Worm (Caenorhabditis elegans) whole organism, L3 larva: ENCODE data around the gene dph-1.

Experiments
- aly-2 ChIP-seq: fragments of 150-350 bp; optimal IDR thresholded peaks from 2 replicates; lab custom pipeline; 2014; ENCODE audit warnings: missing biosample characterization, missing genetic modification characterization
- ceh-16 ChIP-seq: sonication (generic microtip); optimal IDR thresholded peaks from 2 replicates; lab custom pipeline; 2017; ENCODE audit warnings: missing biosample characterization, missing genetic modification characterization
- ceh-28 ChIP-seq: fragments of 150-350 bp; optimal IDR thresholded peaks from 2 replicates; lab custom pipeline; 2014; ENCODE audit warnings: missing biosample characterization, missing genetic modification reagents, missing genetic modification characterization
- ceh-82 ChIP-seq: fragments of 150-350 bp; optimal IDR thresholded peaks from 2 replicates; lab custom pipeline; 2014; ENCODE audit warnings: missing biosample characterization, missing genetic modification characterization
- daf-12 ChIP-seq: fragments of 150-350 bp; optimal IDR thresholded peaks from 2 replicates; lab custom pipeline; 2014; ENCODE audit warnings: missing biosample characterization, missing genetic modification reagents, missing genetic modification characterization
- egl-27 ChIP-seq: sonication (generic microtip); optimal IDR thresholded peaks from 4 replicates; lab custom pipeline; 2017; ENCODE audit warnings: missing biosample characterization, missing genetic modification reagents, missing genetic modification characterization
- egl-5 ChIP-seq: fragments of 150-350 bp; optimal IDR thresholded peaks from 2 replicates; lab custom pipeline; 2017; ENCODE audit warnings: missing biosample characterization, missing genetic modification reagents, missing genetic modification characterization, inconsistent platforms
- elt-3 ChIP-seq, 3 experiments: fragments of 150-350 bp in 1 of 3; sonication (generic microtip) in 2 of 3; optimal IDR thresholded peaks; 2 replicates in 2 of 3; 4 replicates in 1 of 3; lab custom pipeline; 2014 to 2017; ENCODE audit warnings: missing biosample characterization in 3 of 3, missing genetic modification characterization in 3 of 3
- eor-1 ChIP-seq, 2 experiments: fragments of 150-350 bp; optimal IDR thresholded peaks; 2 replicates each; lab custom pipeline; 2014 to 2018; ENCODE audit warnings: missing biosample characterization in 2 of 2, missing genetic modification characterization in 2 of 2
- fkh-10 ChIP-seq: sonication (generic microtip); optimal IDR thresholded peaks from 2 replicates; lab custom pipeline; 2017; ENCODE audit warnings: missing biosample characterization, missing genetic modification reagents, missing genetic modification characterization
- fkh-2 ChIP-seq: fragments of 150-350 bp; optimal IDR thresholded peaks from 2 replicates; lab custom pipeline; 2014; ENCODE audit warnings: missing biosample characterization, missing genetic modification reagents, missing genetic modification characterization
- hmg-11 ChIP-seq: sonication (generic microtip); optimal IDR thresholded peaks from 2 replicates; lab custom pipeline; 2016; ENCODE audit warnings: missing genetic modification characterization, missing compliant biosample characterization
- jun-1 ChIP-seq: fragments of 150-350 bp; optimal IDR thresholded peaks from 2 replicates; lab custom pipeline; 2014; ENCODE audit warnings: missing biosample characterization, missing genetic modification reagents, missing genetic modification characterization
- lin-39 ChIP-seq: fragments of 150-350 bp; optimal IDR thresholded peaks from 2 replicates; lab custom pipeline; 2018; ENCODE audit warnings: missing biosample characterization, missing genetic modification reagents, missing genetic modification characterization
- lsy-12 ChIP-seq: sonication (generic microtip); optimal IDR thresholded peaks from 2 replicates; lab custom pipeline; 2016; ENCODE audit warnings: mild to moderate bottlenecking, missing genetic modification characterization, missing compliant biosample characterization
- mdl-1 ChIP-seq: fragments of 150-350 bp; optimal IDR thresholded peaks from 2 replicates; lab custom pipeline; 2014; ENCODE audit warnings: missing biosample characterization, missing genetic modification characterization
- mml-1 ChIP-seq: fragments of 150-350 bp; sonication (generic microtip); optimal IDR thresholded peaks from 3 replicates; lab custom pipeline; 2014; ENCODE audit warnings: missing biosample characterization, missing genetic modification characterization
- nfya-1 ChIP-seq: sonication (generic microtip); optimal IDR thresholded peaks from 2 replicates; lab custom pipeline; 2017; ENCODE audit warnings: missing genetic modification characterization, mild to moderate bottlenecking, missing compliant biosample characterization, antibody characterized with exemption, moderate library complexity; ENCODE audit not compliant: insufficient read depth
- nhr-12 ChIP-seq: fragments of 150-350 bp; optimal IDR thresholded peaks from 2 replicates; lab custom pipeline; 2014; ENCODE audit warnings: missing biosample characterization, missing genetic modification characterization
- nhr-23 ChIP-seq: fragments of 150-350 bp; optimal IDR thresholded peaks from 2 replicates; lab custom pipeline; 2014; ENCODE audit warnings: missing biosample characterization, missing genetic modification reagents, missing genetic modification characterization
- nhr-237 ChIP-seq: fragments of 150-350 bp; optimal IDR thresholded peaks from 2 replicates; lab custom pipeline; 2014; ENCODE audit warnings: missing biosample characterization, missing genetic modification characterization
- nhr-28 ChIP-seq: fragments of 150-350 bp; optimal IDR thresholded peaks from 2 replicates; lab custom pipeline; 2014; ENCODE audit warnings: missing biosample characterization, missing genetic modification characterization
- nhr-43 ChIP-seq: sonication (generic microtip); optimal IDR thresholded peaks from 2 replicates; lab custom pipeline; 2016; ENCODE audit warnings: mild to moderate bottlenecking, missing genetic modification characterization, missing compliant biosample characterization; ENCODE audit not compliant: poor library complexity, severe bottlenecking
- nhr-67 ChIP-seq: fragments of 150-350 bp; optimal IDR thresholded peaks from 2 replicates; lab custom pipeline; 2014; ENCODE audit warnings: missing biosample characterization, missing genetic modification characterization
- nhr-77 ChIP-seq: fragments of 150-350 bp; optimal IDR thresholded peaks from 2 replicates; lab custom pipeline; 2014; ENCODE audit warnings: missing biosample characterization, missing genetic modification characterization
- pha-4 ChIP-seq: fragments of 150-350 bp; optimal IDR thresholded peaks from 2 replicates; lab custom pipeline; 2014; ENCODE audit warnings: missing biosample characterization, missing genetic modification reagents, missing genetic modification characterization
- pqm-1 ChIP-seq: fragments of 150-350 bp; optimal IDR thresholded peaks from 2 replicates; lab custom pipeline; 2017; ENCODE audit warnings: missing biosample characterization, missing genetic modification characterization, inconsistent platforms
- tbx-2 ChIP-seq: sonication (generic microtip); optimal IDR thresholded peaks from 2 replicates; lab custom pipeline; 2016; ENCODE audit warnings: mild to moderate bottlenecking, missing genetic modification characterization, missing compliant biosample characterization
- unc-39 ChIP-seq: sonication (generic microtip); optimal IDR thresholded peaks from 4 replicates; lab custom pipeline; 2017; ENCODE audit warnings: missing biosample characterization, missing genetic modification characterization
- zag-1 ChIP-seq: fragments of 150-350 bp; optimal IDR thresholded peaks from 2 replicates; lab custom pipeline; 2014; ENCODE audit warnings: missing biosample characterization, missing genetic modification characterization

dph-1 gene

ce11 chrIII:3677378-3677777 is 29.3 kb upstream of the dph-1 start (continued):
- TF ChIP-seq unc-39 (tag; lab: Kevin White, UChicago) (no peak), mml-1 (tag; lab: Kevin White, UChicago) (no peak), tbx-2 (tag; lab: Kevin White, UChicago) (peak; percentile 11), nhr-67 (tag; lab: Kevin White, UChicago) (no peak), zag-1 (no peak), fkh-10 (GFP tag; lab: Kevin White, UChicago) (peak; percentile 82), nhr-77 (no peak), egl-5 (peak; percentile 80), fkh-2 (tag; lab: Kevin White, UChicago) (peak; percentile 5), egl-27 (tag; lab: Kevin White, UChicago) (no peak), nhr-12 (tag; lab: Kevin White, UChicago) (no peak), nhr-43 (tag; lab: Kevin White, UChicago) (no peak), pqm-1 (tag; lab: Kevin White, UChicago) (no peak), nhr-23 (tag; lab: Kevin White, UChicago) (no peak), ceh-28 (tag; lab: Kevin White, UChicago) (peak; percentile 90), daf-12 (tag; lab: Kevin White, UChicago) (no peak), elt-3 (tag; optimal IDR thresholded peaks at IDR 0.05; lab: Kevin White, UChicago) (no peak)

- TF ChIP-seq lin-39 (tag; lab: Kevin White, UChicago) (peak; percentile 36), nhr-23 (tag; lab: Kevin White, UChicago) (no peak)
Measured at ce11 chrIII:3679083-3679482, 27.6 kb upstream of the dph-1 start.

- TF ChIP-seq nhr-237 (tag; lab: Kevin White, UChicago) (no peak), nhr-23 (tag; lab: Kevin White, UChicago) (peak; percentile 23), hmg-11 (tag; lab: Kevin White, UChicago) (peak; percentile 29), egl-27 (tag; lab: Kevin White, UChicago) (no peak), ceh-28 (tag; lab: Kevin White, UChicago) (no peak), elt-3 (tag; optimal IDR thresholded peaks at IDR 0.05; lab: Kevin White, UChicago) (no peak), ceh-82 (tag; lab: Kevin White, UChicago) (no peak), ceh-16 (no peak), pqm-1 (tag; lab: Kevin White, UChicago) (no peak), eor-1 (tag; optimal IDR thresholded peaks at IDR 0.05; lab: Kevin White, UChicago) (no peak), fkh-2 (tag; lab: Kevin White, UChicago) (no peak), nhr-43 (tag; lab: Kevin White, UChicago) (no peak), nfya-1 (tag; lab: Kevin White, UChicago) (peak; percentile 32), zag-1 (no peak), mdl-1 (no peak), lin-39 (tag; lab: Kevin White, UChicago) (no peak), daf-12 (tag; lab: Kevin White, UChicago) (no peak)
Measured at ce11 chrIII:3681351-3681938, 25.2 kb upstream of the dph-1 start.

ce11 chrIII:3682869-3683403 is 23.8 kb upstream of the dph-1 start:
- TF ChIP-seq nhr-43 (tag; lab: Kevin White, UChicago) (no peak), nfya-1 (tag; lab: Kevin White, UChicago) (peak; percentile 87), tbx-2 (tag; lab: Kevin White, UChicago) (no peak)

ce11 chrIII:3692516-3692915 is 14.2 kb upstream of the dph-1 start:
- TF ChIP-seq aly-2 (tag; lab: Kevin White, UChicago) (no peak), lin-39 (tag; lab: Kevin White, UChicago) (no peak), pha-4 (tag; lab: Kevin White, UChicago) (no peak)

ce11 chrIII:3694572-3694971 is 12.1 kb upstream of the dph-1 start, which contains the start of gene npr-15:
Gene npr-15 (minus strand): TSS chrIII:3694672.
- TF ChIP-seq lsy-12 (no peak), pqm-1 (tag; lab: Kevin White, UChicago) (no peak), nhr-28 (tag; lab: Kevin White, UChicago) (no peak), jun-1 (tag; lab: Kevin White, UChicago) (no peak), elt-3 (tag; optimal IDR thresholded peaks at IDR 0.05; lab: Kevin White, UChicago) (no peak)
- TF ChIP-seq, all 47 proteins: peak for 0
